Fruit fly (Drosophila melanogaster) whole organism, prepupa: ENCODE results near the gene CG16959.

Source experiments
- CG31627 ChIP-seq: fragments of 200-800 bp; sonication (Bioruptor generic); optimal IDR thresholded peaks from 3 replicates; lab custom pipeline; 2016; ENCODE audit warnings: missing biosample characterization, missing genetic modification characterization
- CG9139 ChIP-seq: fragments of 200-800 bp; sonication (Bioruptor generic); optimal IDR thresholded peaks from 3 replicates; lab custom pipeline; 2017; ENCODE audit warnings: missing biosample characterization, mild to moderate bottlenecking, missing genetic modification characterization
- Met ChIP-seq: fragments of 200-800 bp; sonication (Bioruptor generic); optimal IDR thresholded peaks from 3 replicates; lab custom pipeline; 2016; ENCODE audit warnings: missing biosample characterization, missing genetic modification characterization
- cyc ChIP-seq: fragments of 200-800 bp; sonication (Bioruptor generic); optimal IDR thresholded peaks from 3 replicates; lab custom pipeline; 2016; ENCODE audit warnings: missing biosample characterization, missing genetic modification characterization
- vri ChIP-seq: fragments of 200-800 bp; sonication (Bioruptor generic); optimal IDR thresholded peaks from 3 replicates; lab custom pipeline; 2016; ENCODE audit warnings: missing biosample characterization, mild to moderate bottlenecking, missing genetic modification characterization

dm6 chr3L:15116536-15116935 is 8.6 kb downstream of the CG16959 start, which contains the start of gene Cep135:
- TF ChIP-seq CG31627 (GFP tag; lab: Kevin White, UChicago) (no peak), vri (GFP tag; lab: Kevin White, UChicago) (no peak), Met (GFP tag; lab: Kevin White, UChicago) (no peak), cyc (GFP tag; lab: Kevin White, UChicago) (no peak), CG9139 (GFP tag; lab: Kevin White, UChicago) (no peak)
